Worm (Caenorhabditis elegans): Measurements from ENCODE around the gene gst-40.

gst-40 gene

DNA sequence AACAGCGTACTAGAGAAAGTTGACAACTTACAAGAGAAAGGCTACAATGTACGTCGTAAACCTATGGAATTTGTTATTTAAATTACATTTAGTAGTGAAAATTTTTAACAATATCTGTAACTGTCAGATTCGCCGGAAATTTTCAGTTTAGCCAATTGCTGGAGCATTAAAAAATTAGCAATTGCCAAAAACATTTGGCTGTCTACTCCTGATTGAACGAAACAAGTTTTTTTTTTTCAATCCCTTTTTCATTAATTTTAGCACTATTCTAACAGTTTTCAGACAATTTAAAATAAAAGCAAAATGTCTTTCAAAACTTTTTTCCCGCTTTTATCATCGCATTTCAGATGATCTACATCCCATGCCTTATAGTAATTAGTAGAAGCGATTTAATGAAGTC is 3.3 kb upstream of the gst-40 start:
- TF ChIP-seq C38D4.7 (GFP tag; optimal IDR thresholded peaks at IDR 0.05) (no peak), nhr-232 (tag; optimal IDR thresholded peaks at IDR 0.05) (no peak), unc-86 (tag; optimal IDR thresholded peaks at IDR 0.05) (no peak), elt-2 (tag; optimal IDR thresholded peaks at IDR 0.05) (no peak), ztf-16 (tag; optimal IDR thresholded peaks at IDR 0.05) (no peak), unc-3 (GFP tag; conservative IDR thresholded peaks at IDR 0.05) (no peak), unc-3 (tag; optimal IDR thresholded peaks at IDR 0.05) (no peak), lin-11 (tag; optimal IDR thresholded peaks at IDR 0.05) (no peak), ceh-18 (tag; optimal IDR thresholded peaks at IDR 0.05) (no peak), ceh-34 (tag; optimal IDR thresholded peaks at IDR 0.05) (no peak), sox-2 (GFP tag; IDR thresholded peaks at IDR 0.05) (no peak), pqm-1 (tag; optimal IDR thresholded peaks at IDR 0.05) (no peak), ceh-14 (tag; optimal IDR thresholded peaks at IDR 0.05) (no peak), K02D7.2 (tag; optimal IDR thresholded peaks at IDR 0.05) (no peak)

DNA sequence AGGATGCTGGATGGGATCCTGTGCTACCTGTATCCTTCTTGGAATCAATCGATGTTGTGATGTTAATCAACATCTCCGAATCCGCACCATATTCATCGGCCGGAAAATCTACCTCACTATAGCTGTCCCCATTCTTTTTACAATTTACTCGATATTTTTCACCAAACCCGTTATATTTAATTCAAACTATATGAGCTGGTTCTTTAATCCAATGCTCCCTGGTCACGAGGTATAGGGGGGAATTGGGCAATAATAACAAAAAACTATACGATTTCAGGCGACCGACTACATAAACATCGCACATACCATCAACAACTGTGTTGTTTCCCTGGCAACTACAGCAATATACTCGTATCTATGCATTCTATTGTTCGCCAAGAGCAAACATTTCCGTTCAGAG is 2.8 kb upstream of the gst-40 start:
- no peak for TF ChIP-seq pax-1 (tag; optimal IDR thresholded peaks at IDR 0.05)
- TF ChIP-seq ceh-31 (tag; optimal IDR thresholded peaks at IDR 0.05): no peak
- TF ChIP-seq npax-4 (tag; optimal IDR thresholded peaks at IDR 0.05): no peak
- no peak for TF ChIP-seq pha-4 (tag; optimal IDR thresholded peaks at IDR 0.05)
- no peak for TF ChIP-seq nfya-1 (tag; optimal IDR thresholded peaks at IDR 0.05)
- no peak for TF ChIP-seq syd-9 (tag; optimal IDR thresholded peaks at IDR 0.05)
- TF ChIP-seq F13H6.1 (tag; optimal IDR thresholded peaks at IDR 0.05): no peak
- TF ChIP-seq madf-2 (tag; optimal IDR thresholded peaks at IDR 0.05): no peak
- no peak for TF ChIP-seq hlh-13 (GFP tag; optimal IDR thresholded peaks at IDR 0.05)
- no peak for TF ChIP-seq ceh-30 (tag; optimal IDR thresholded peaks at IDR 0.05)
- no peak for TF ChIP-seq eyg-1 (tag; optimal IDR thresholded peaks at IDR 0.05)
- TF ChIP-seq ceh-34 (tag; optimal IDR thresholded peaks at IDR 0.05): no peak
- TF ChIP-seq C38D4.7 (GFP tag; optimal IDR thresholded peaks at IDR 0.05): no peak
- no peak for TF ChIP-seq tbx-2 (tag; optimal IDR thresholded peaks at IDR 0.05)
- TF ChIP-seq fkh-10 (GFP tag; optimal IDR thresholded peaks at IDR 0.05): no peak
- TF ChIP-seq unc-86 (tag; optimal IDR thresholded peaks at IDR 0.05): no peak
- no peak for TF ChIP-seq ahr-1 (tag; optimal IDR thresholded peaks at IDR 0.05)
- TF ChIP-seq pqm-1 (tag; optimal IDR thresholded peaks at IDR 0.05): no peak

DNA sequence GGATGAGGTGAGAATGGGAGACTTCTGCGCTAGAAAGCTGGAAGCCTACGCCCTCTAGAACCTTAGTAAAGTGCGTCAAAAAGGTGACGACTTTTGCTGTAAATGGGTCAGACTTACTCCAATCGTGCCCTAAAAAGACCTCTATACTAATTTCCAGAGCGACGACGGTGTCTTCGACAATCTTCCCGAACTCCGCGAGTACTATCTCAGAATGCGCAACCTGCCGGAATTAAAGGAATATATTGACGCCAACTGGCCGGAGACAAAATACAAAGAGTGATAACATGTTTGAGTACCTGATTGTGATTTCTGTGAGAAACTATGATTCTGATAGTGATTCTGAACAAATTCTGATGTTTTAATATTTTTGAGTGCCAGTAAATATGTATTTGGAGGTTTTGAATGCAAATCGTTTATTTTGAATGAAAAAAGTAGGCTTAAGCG is 1.7 kb downstream of the gst-40 start:
- TF ChIP-seq fax-1 (tag; optimal IDR thresholded peaks at IDR 0.05) (no peak), tbx-2 (tag; optimal IDR thresholded peaks at IDR 0.05) (no peak)

DNA sequence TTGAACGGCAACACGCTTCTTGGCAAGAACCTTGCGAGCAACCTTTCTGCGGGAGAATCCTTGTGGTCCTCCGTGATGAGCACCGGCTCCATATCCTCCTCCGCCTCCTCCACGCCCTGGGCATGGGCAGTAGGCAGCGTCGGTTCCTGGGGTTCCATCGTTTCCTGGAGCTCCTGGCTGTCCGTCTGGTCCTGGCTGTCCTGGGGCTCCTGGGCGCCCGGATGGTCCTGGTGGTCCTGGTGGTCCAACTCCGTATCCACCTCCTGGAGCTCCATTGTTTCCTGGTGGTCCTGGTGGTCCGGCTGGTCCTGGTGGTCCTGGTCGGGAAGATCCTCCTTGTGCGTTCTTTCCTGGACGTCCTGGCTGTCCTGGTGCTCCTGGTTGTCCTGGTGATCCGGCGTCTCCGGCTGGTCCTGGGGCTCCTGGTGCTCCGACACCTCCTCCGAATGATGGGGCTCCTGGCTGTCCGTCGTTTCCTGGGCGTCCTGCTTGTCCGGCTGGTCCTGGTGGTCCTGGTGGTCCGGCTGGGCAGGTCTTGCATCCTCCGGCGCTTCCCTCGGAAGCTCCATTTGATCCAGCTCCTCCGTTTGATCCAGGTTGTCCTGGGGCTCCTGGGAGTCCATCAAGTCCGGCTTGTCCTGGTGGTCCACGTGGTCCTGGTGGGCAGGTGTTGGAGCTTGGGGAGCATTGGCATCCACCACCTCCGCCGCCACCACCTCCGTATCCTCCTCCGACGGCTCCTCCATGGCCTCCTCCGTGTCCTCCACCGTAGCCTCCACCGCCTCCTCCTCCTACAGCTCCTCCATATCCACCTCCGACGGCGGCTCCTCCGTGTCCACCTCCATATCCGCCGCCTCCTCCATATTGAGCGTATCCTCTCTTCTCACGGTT is 2.4 kb downstream of the gst-40 start:
- TF ChIP-seq unc-55 (GFP tag; optimal IDR thresholded peaks at IDR 0.05) (no peak), pax-1 (tag; optimal IDR thresholded peaks at IDR 0.05) (no peak), ceh-19 (GFP tag; optimal IDR thresholded peaks at IDR 0.05) (no peak), rnt-1 (tag; optimal IDR thresholded peaks at IDR 0.05) (no peak)

DNA sequence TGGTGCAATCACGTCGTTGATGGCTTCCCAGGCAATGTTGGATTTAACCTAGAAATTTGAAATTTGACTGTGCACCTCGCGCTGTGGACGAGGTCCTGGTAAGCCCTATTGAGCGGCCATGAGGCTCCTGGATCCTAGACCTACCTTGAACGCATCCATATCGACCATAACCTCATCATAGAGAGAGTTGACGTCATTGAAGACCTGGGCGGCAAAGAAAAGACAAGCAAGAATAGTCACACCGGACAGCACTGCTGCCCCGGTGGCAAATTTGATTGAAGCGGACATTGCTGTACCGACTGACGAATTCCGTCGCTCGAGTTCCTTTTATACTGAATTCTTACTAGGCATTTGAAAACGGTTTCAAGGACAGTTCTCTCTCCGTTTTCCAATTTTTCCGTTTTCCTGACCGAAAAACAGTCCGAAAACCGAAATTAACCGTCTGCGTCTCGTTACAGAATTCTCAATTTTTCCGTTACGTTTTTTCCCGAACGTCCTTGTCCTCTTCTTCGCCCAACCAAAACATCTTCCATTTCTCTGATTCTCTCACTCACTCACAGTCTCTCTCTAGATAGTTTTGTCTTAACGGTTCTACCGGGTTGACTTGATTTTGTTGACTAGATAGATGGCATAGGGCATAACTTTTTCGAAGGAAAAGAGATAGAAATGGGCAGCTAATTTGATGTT is 3.2 kb downstream of the gst-40 start, which contains the start of gene col-103:
Gene col-103 (minus strand): TSS at position 302 of the 687 bp plus-strand sequence.
- no peak for TF ChIP-seq npax-4 (tag; optimal IDR thresholded peaks at IDR 0.05)
- no peak for TF ChIP-seq lim-6 (tag; optimal IDR thresholded peaks at IDR 0.05)
- TF ChIP-seq hlh-6 (tag; optimal IDR thresholded peaks at IDR 0.05): no peak
- no peak for TF ChIP-seq ceh-14 (tag; optimal IDR thresholded peaks at IDR 0.05)

All from whole organism, late embryonic.